Fruit fly (Drosophila melanogaster) whole organism, adult: Measurements from ENCODE around the gene Tfb5.

Source experiments
- CG11617 ChIP-seq: fragments of 200-800 bp; sonication (Bioruptor generic); optimal IDR thresholded peaks from 2 replicates; lab custom pipeline; 2017; ENCODE audit warnings: mild to moderate bottlenecking, missing biosample characterization, missing genetic modification reagents, missing genetic modification characterization
- CG12768 ChIP-seq: fragments of 200-800 bp; sonication (Bioruptor generic); optimal IDR thresholded peaks from 2 replicates; lab custom pipeline; 2017; ENCODE audit warnings: missing biosample characterization, missing genetic modification characterization, mild to moderate bottlenecking, moderate library complexity, missing genetic modification reagents
- CG14711 ChIP-seq: fragments of 200-800 bp; sonication (Bioruptor generic); optimal IDR thresholded peaks from 2 replicates; lab custom pipeline; 2018; ENCODE audit warnings: missing biosample characterization, mild to moderate bottlenecking, missing genetic modification characterization, moderate library complexity
- CG1620 ChIP-seq: fragments of 200-800 bp; sonication (Bioruptor generic); optimal IDR thresholded peaks from 2 replicates; lab custom pipeline; 2016; ENCODE audit warnings: missing biosample characterization, missing genetic modification characterization
- CG33017 ChIP-seq: fragments of 200-800 bp; sonication (Bioruptor generic); optimal IDR thresholded peaks from 2 replicates; lab custom pipeline; 2018; ENCODE audit warnings: missing biosample characterization, mild to moderate bottlenecking, missing genetic modification characterization, moderate library complexity
- CG5204 ChIP-seq: fragments of 200-800 bp; sonication (Bioruptor generic); optimal IDR thresholded peaks from 2 replicates; lab custom pipeline; 2016; ENCODE audit warnings: missing biosample characterization, missing genetic modification characterization
- CG7045 ChIP-seq: fragments of 200-800 bp; sonication (Bioruptor generic); optimal IDR thresholded peaks from 2 replicates; lab custom pipeline; 2017; ENCODE audit warnings: missing biosample characterization, mild to moderate bottlenecking, missing genetic modification characterization
- CG7101 ChIP-seq: fragments of 200-800 bp; sonication (Bioruptor generic); optimal IDR thresholded peaks from 2 replicates; lab custom pipeline; 2018; ENCODE audit warnings: missing biosample characterization, mild to moderate bottlenecking, missing genetic modification characterization, moderate library complexity
- Clk ChIP-seq: fragments of 200-800 bp; sonication (Bioruptor generic); optimal IDR thresholded peaks from 2 replicates; lab custom pipeline; 2017; ENCODE audit warnings: missing biosample characterization, missing genetic modification characterization
- Crg-1 ChIP-seq: fragments of 200-800 bp; sonication (Bioruptor generic); optimal IDR thresholded peaks from 2 replicates; lab custom pipeline; 2016; ENCODE audit warnings: missing biosample characterization, missing genetic modification characterization
- Hr96 ChIP-seq: fragments of 200-800 bp; sonication (Bioruptor generic); optimal IDR thresholded peaks from 2 replicates; lab custom pipeline; 2016; ENCODE audit warnings: missing biosample characterization, missing genetic modification characterization
- Mnt ChIP-seq: fragments of 200-800 bp; sonication (Bioruptor generic); optimal IDR thresholded peaks from 2 replicates; lab custom pipeline; 2016; ENCODE audit warnings: missing biosample characterization, mild to moderate bottlenecking, missing genetic modification characterization
- bab1 ChIP-seq: fragments of 200-800 bp; sonication (Bioruptor generic); optimal IDR thresholded peaks from 3 replicates; lab custom pipeline; 2019; ENCODE audit warnings: missing biosample characterization, mild to moderate bottlenecking, missing genetic modification characterization, moderate library complexity
- cic ChIP-seq: fragments of 200-800 bp; sonication (Bioruptor generic); optimal IDR thresholded peaks from 2 replicates; lab custom pipeline; 2017; ENCODE audit warnings: missing biosample characterization, mild to moderate bottlenecking, missing genetic modification characterization, moderate library complexity
- cnc ChIP-seq, 2 experiments: fragments of >200 bp; optimal IDR thresholded peaks; 2 replicates each; lab custom pipeline; 2017
- kay ChIP-seq: fragments of 200-800 bp; sonication (Bioruptor generic); peaks from one replicate; lab custom pipeline; 2016; ENCODE audit warnings: missing biosample characterization, missing genetic modification characterization, borderline replicate concordance
- ovo ChIP-seq: fragments of 200-800 bp; sonication (Bioruptor generic); optimal IDR thresholded peaks from 2 replicates; lab custom pipeline; 2016; ENCODE audit warnings: missing biosample characterization, missing genetic modification characterization
- pad ChIP-seq: fragments of 200-800 bp; sonication (Bioruptor generic); optimal IDR thresholded peaks from 3 replicates; lab custom pipeline; 2017; ENCODE audit warnings: missing biosample characterization, missing genetic modification characterization, mild to moderate bottlenecking, moderate library complexity, missing genetic modification reagents
- tj ChIP-seq: fragments of 200-800 bp; sonication (Bioruptor generic); optimal IDR thresholded peaks from 3 replicates; lab custom pipeline; 2017; ENCODE audit warnings: missing biosample characterization, mild to moderate bottlenecking, missing genetic modification characterization, moderate library complexity
- toe ChIP-seq: fragments of 200-800 bp; sonication (Bioruptor generic); optimal IDR thresholded peaks from 2 replicates; lab custom pipeline; 2016; ENCODE audit warnings: missing biosample characterization, missing genetic modification characterization

Gene Tfb5

dm6 chr2L:5010784-5011260, at the start of gene Tfb5, which contains the start of the genes CG31917 and SelT:
TSS of gene Tfb5 (minus strand) at chr2L:5010834.
TSS of gene CG31917 (minus strand) at chr2L:5010834.
TSS of gene SelT (plus strand) at chr2L:5010922.
- TF ChIP-seq pad (GFP tag; lab: Kevin White, UChicago), result peak; percentile 85
- peak; percentile 52 for TF ChIP-seq Crg-1 (GFP tag; lab: Kevin White, UChicago)
- no peak for TF ChIP-seq cnc (optimal IDR thresholded peaks at IDR 0.05; lab: Kevin White, UChicago)
- TF ChIP-seq cic, result no peak
- TF ChIP-seq Hr96 (GFP tag; lab: Kevin White, UChicago), result peak; percentile 71
- TF ChIP-seq kay (GFP tag; lab: Kevin White, UChicago), result no peak
- TF ChIP-seq CG7101, result peak; percentile 73
- peak; percentile 55 for TF ChIP-seq CG12768 (GFP tag; lab: Kevin White, UChicago)
- peak; percentile 61 for TF ChIP-seq CG7045 (GFP tag; lab: Kevin White, UChicago)
- peak; percentile 20 for TF ChIP-seq Clk
- TF ChIP-seq ovo, result peak; percentile 52
- TF ChIP-seq Mnt (GFP tag; lab: Kevin White, UChicago), result peak; percentile 56
- peak; percentile 58 for TF ChIP-seq CG14711 (tag; lab: Kevin White, UChicago)
- TF ChIP-seq tj (GFP tag; lab: Kevin White, UChicago), result peak; percentile 49
- TF ChIP-seq CG5204 (GFP tag; lab: Kevin White, UChicago), result no peak
- TF ChIP-seq CG1620, result peak; percentile 78
- peak; percentile 83 for TF ChIP-seq bab1
- TF ChIP-seq CG33017 (tag; lab: Kevin White, UChicago), result peak; percentile 37
- peak; percentile 73 for TF ChIP-seq CG11617
- peak; percentile 82 for TF ChIP-seq toe (GFP tag; lab: Kevin White, UChicago)

- no peak for TF ChIP-seq kay (GFP tag; lab: Kevin White, UChicago)
- TF ChIP-seq CG7045 (GFP tag; lab: Kevin White, UChicago), result peak; percentile 51
- TF ChIP-seq tj (GFP tag; lab: Kevin White, UChicago), result peak; percentile 97
- peak; percentile 62 for TF ChIP-seq CG14711 (tag; lab: Kevin White, UChicago)
- TF ChIP-seq pad (GFP tag; lab: Kevin White, UChicago), result peak; percentile 52
- peak; percentile 74 for TF ChIP-seq CG33017 (tag; lab: Kevin White, UChicago)
- no peak for TF ChIP-seq CG5204 (GFP tag; lab: Kevin White, UChicago)
- TF ChIP-seq toe (GFP tag; lab: Kevin White, UChicago), result no peak
- peak; percentile 72 for TF ChIP-seq CG11617
- TF ChIP-seq Clk, result peak; percentile 23
- peak; percentile 77 for TF ChIP-seq CG1620
- TF ChIP-seq Crg-1 (GFP tag; lab: Kevin White, UChicago), result peak; percentile 57
- TF ChIP-seq Mnt (GFP tag; lab: Kevin White, UChicago), result peak; percentile 28
- peak; percentile 64 for TF ChIP-seq bab1
- peak; percentile 63 for TF ChIP-seq ovo
- peak; percentile 56 for TF ChIP-seq CG12768 (GFP tag; lab: Kevin White, UChicago)
- TF ChIP-seq CG7101, result peak; percentile 56
- no peak for TF ChIP-seq Hr96 (GFP tag; lab: Kevin White, UChicago)
- TF ChIP-seq cic, result no peak
- peak; percentile 94 to 98 for TF ChIP-seq cnc (optimal IDR thresholded peaks at IDR 0.05; lab: Kevin White, UChicago)
Observed at dm6 chr2L:5059645-5060254, 49.1 kb upstream of the Tfb5 start, which contains the start of gene Rpn11. TSS of gene Rpn11 (minus strand) at chr2L:5059790.

dm6 chr2L:5058094-5058493, 47.5 kb upstream of the Tfb5 start, which contains the start of gene Nepl3:
TSS of gene Nepl3 (minus strand) at chr2L:5058248.
- no peak for TF ChIP-seq tj (GFP tag; lab: Kevin White, UChicago)
- TF ChIP-seq cnc (optimal IDR thresholded peaks at IDR 0.05; lab: Kevin White, UChicago), result no peak
- no peak for TF ChIP-seq CG11617
- no peak for TF ChIP-seq ovo
- no peak for TF ChIP-seq cic

dm6 chr2L:5055528-5055927, 44.9 kb upstream of the Tfb5 start:
- TF ChIP-seq cic (peak; percentile 1), CG1620 (no peak)

- TF ChIP-seq ovo, result peak; percentile 82
- peak; percentile 4 for TF ChIP-seq pad (GFP tag; lab: Kevin White, UChicago)
- peak; percentile 40 for TF ChIP-seq bab1
- no peak for TF ChIP-seq cnc (optimal IDR thresholded peaks at IDR 0.05; lab: Kevin White, UChicago)
- TF ChIP-seq toe (GFP tag; lab: Kevin White, UChicago), result no peak
- peak; percentile 35 for TF ChIP-seq Crg-1 (GFP tag; lab: Kevin White, UChicago)
- TF ChIP-seq Mnt (GFP tag; lab: Kevin White, UChicago), result peak; percentile 10
- peak; percentile 2 for TF ChIP-seq CG14711 (tag; lab: Kevin White, UChicago)
- TF ChIP-seq CG7101, result peak; percentile 28
- TF ChIP-seq cic, result peak; percentile 59
- peak; percentile 40 for TF ChIP-seq CG1620
- TF ChIP-seq CG7045 (GFP tag; lab: Kevin White, UChicago), result no peak
Observed at dm6 chr2L:5054953-5055352, 44.3 kb upstream of the Tfb5 start, which contains the start of the genes CG14036 and His3.3A. TSS of gene CG14036 (minus strand) at chr2L:5055016. TSS of gene His3.3A (plus strand) at chr2L:5055058.

- TF ChIP-seq CG14711 (tag; lab: Kevin White, UChicago), result no peak
- TF ChIP-seq CG33017 (tag; lab: Kevin White, UChicago), result no peak
- TF ChIP-seq ovo, result no peak
- TF ChIP-seq cic, result no peak
- TF ChIP-seq tj (GFP tag; lab: Kevin White, UChicago), result no peak
- no peak for TF ChIP-seq CG5204 (GFP tag; lab: Kevin White, UChicago)
Observed at dm6 chr2L:5052994-5053393, 42.4 kb upstream of the Tfb5 start, which contains the start of gene eIF3h. TSS of gene eIF3h (minus strand) at chr2L:5053094.
